Fruit fly (Drosophila melanogaster) whole organism, embryonic: Measurements from ENCODE around the gene dysf.
A peak's percentile ranks its signal among the peaks of the same experiment; 100 is the strongest.

Experiments used
- B-H2 ChIP-seq: fragments of 200-800 bp; sonication (Bioruptor generic); optimal IDR thresholded peaks from 2 replicates; lab custom pipeline; 2018; ENCODE audit warnings: missing biosample characterization, mild to moderate bottlenecking, missing genetic modification characterization
- BEAF-32 ChIP-seq: fragments of 200-800 bp; sonication (Bioruptor generic); optimal IDR thresholded peaks from 3 replicates; lab custom pipeline; 2017; ENCODE audit warnings: missing biosample characterization, missing genetic modification characterization, mild to moderate bottlenecking, moderate library complexity, missing genetic modification reagents
- Bdp1 ChIP-seq: fragments of 200-800 bp; sonication (Bioruptor generic); optimal IDR thresholded peaks from 3 replicates; lab custom pipeline; 2016; ENCODE audit warnings: missing biosample characterization, missing genetic modification characterization
- CG10565 ChIP-seq: fragments of 200-800 bp; sonication (Bioruptor generic); optimal IDR thresholded peaks from 3 replicates; lab custom pipeline; 2016; ENCODE audit warnings: missing biosample characterization, mild to moderate bottlenecking, missing genetic modification characterization
- CG14014 ChIP-seq: fragments of 200-800 bp; sonication (Bioruptor generic); IDR thresholded peaks from 2 replicates; pipeline ENCODE4 v1.3.6; 2022; ENCODE audit warnings: missing biosample characterization, missing genetic modification characterization
- CG14667 ChIP-seq: fragments of 200-800 bp; sonication (Bioruptor generic); IDR thresholded peaks from 2 replicates; pipeline ENCODE4 v1.3.6; 2022; ENCODE audit warnings: missing biosample characterization, missing genetic modification characterization
- CG14710 ChIP-seq: fragments of 200-800 bp; sonication (Bioruptor generic); optimal IDR thresholded peaks from 3 replicates; lab custom pipeline; 2019; ENCODE audit warnings: missing biosample characterization, mild to moderate bottlenecking, missing genetic modification characterization, moderate library complexity
- CG14965 ChIP-seq: fragments of 200-800 bp; sonication (Bioruptor generic); optimal IDR thresholded peaks from 2 replicates; lab custom pipeline; 2016; ENCODE audit warnings: missing biosample characterization, missing genetic modification characterization, borderline replicate concordance
- CG15269 ChIP-seq: fragments of 200-800 bp; sonication (Bioruptor generic); optimal IDR thresholded peaks from 2 replicates; lab custom pipeline; 2018; ENCODE audit warnings: missing biosample characterization, mild to moderate bottlenecking, missing genetic modification characterization, moderate library complexity
- CG1832 ChIP-seq: fragments of 200-800 bp; sonication (Bioruptor generic); optimal IDR thresholded peaks from 2 replicates; lab custom pipeline; 2017; ENCODE audit warnings: missing biosample characterization, mild to moderate bottlenecking, missing genetic modification characterization, inconsistent platforms
- CG2202 ChIP-seq: fragments of 200-800 bp; sonication (Bioruptor generic); optimal IDR thresholded peaks from 2 replicates; lab custom pipeline; 2018; ENCODE audit warnings: missing biosample characterization, mild to moderate bottlenecking, missing genetic modification characterization
- CG2889 ChIP-seq: fragments of 200-800 bp; sonication (Bioruptor generic); IDR thresholded peaks from 3 replicates; pipeline ENCODE4 v1.3.6; 2022; ENCODE audit warnings: missing biosample characterization, missing genetic modification characterization
- CG5180 ChIP-seq: fragments of 200-800 bp; sonication (Bioruptor generic); optimal IDR thresholded peaks from 3 replicates; lab custom pipeline; 2017; ENCODE audit warnings: missing biosample characterization, missing genetic modification characterization, mild to moderate bottlenecking, moderate library complexity, missing genetic modification reagents
- CG8281 ChIP-seq: fragments of 200-800 bp; sonication (Bioruptor generic); optimal IDR thresholded peaks from 2 replicates; lab custom pipeline; 2018; ENCODE audit warnings: missing biosample characterization, mild to moderate bottlenecking, missing genetic modification characterization, moderate library complexity
- CG9817 ChIP-seq: fragments of 200-800 bp; sonication (Bioruptor generic); optimal IDR thresholded peaks from 2 replicates; lab custom pipeline; 2018; ENCODE audit warnings: missing biosample characterization, mild to moderate bottlenecking, missing genetic modification characterization, moderate library complexity
- CG9876 ChIP-seq: fragments of 200-800 bp; sonication (Bioruptor generic); optimal IDR thresholded peaks from 2 replicates; lab custom pipeline; 2016; ENCODE audit warnings: missing biosample characterization, missing genetic modification characterization
- Chrac-16 ChIP-seq: fragments of 200-800 bp; sonication (Bioruptor generic); optimal IDR thresholded peaks from 3 replicates; lab custom pipeline; 2016; ENCODE audit warnings: missing biosample characterization, missing genetic modification characterization
- CkIIα-i1 ChIP-seq: fragments of 200-800 bp; sonication (Bioruptor generic); IDR thresholded peaks from 2 replicates; pipeline ENCODE4 v1.3.6; 2022; ENCODE audit warnings: missing biosample characterization, missing genetic modification characterization
- Doc3 ChIP-seq: fragments of 200-800 bp; sonication (Bioruptor generic); IDR thresholded peaks from 3 replicates; pipeline ENCODE4 v1.3.6; 2022; ENCODE audit warnings: missing biosample characterization, missing genetic modification characterization; ENCODE audit not compliant: partially characterized antibody
- Drgx ChIP-seq: fragments of 200-800 bp; sonication (Bioruptor generic); IDR thresholded peaks from 2 replicates; pipeline ENCODE4 v1.3.6; 2022; ENCODE audit warnings: missing biosample characterization, missing genetic modification characterization
- GATAe ChIP-seq: fragments of 200-800 bp; sonication (Bioruptor generic); conservative IDR thresholded peaks from 2 replicates; pipeline ENCODE4 v1.3.6; 2022; ENCODE audit warnings: missing biosample characterization, missing genetic modification characterization
- HLH3B ChIP-seq: fragments of 200-800 bp; sonication (Bioruptor generic); IDR thresholded peaks from 2 replicates; pipeline ENCODE4 v1.3.6; 2022; ENCODE audit warnings: missing biosample characterization, missing genetic modification characterization
- HLH54F ChIP-seq: fragments of 200-800 bp; sonication (Bioruptor generic); optimal IDR thresholded peaks from 3 replicates; lab custom pipeline; 2016; ENCODE audit warnings: missing biosample characterization, missing genetic modification characterization
- HmgZ ChIP-seq: fragments of 200-800 bp; sonication (Bioruptor generic); optimal IDR thresholded peaks from 2 replicates; lab custom pipeline; 2018; ENCODE audit warnings: missing biosample characterization, mild to moderate bottlenecking, missing genetic modification characterization
- Hr39 ChIP-seq: fragments of >200 bp; optimal IDR thresholded peaks from 2 replicates; lab custom pipeline; 2017
- NFAT ChIP-seq: fragments of 200-800 bp; sonication (Bioruptor generic); IDR thresholded peaks from 2 replicates; pipeline ENCODE4 v1.3.6; 2022; ENCODE audit warnings: missing biosample characterization, missing genetic modification characterization
- Opbp ChIP-seq: fragments of 200-800 bp; sonication (Bioruptor generic); IDR thresholded peaks from 3 replicates; pipeline ENCODE4 v1.3.6; 2022; ENCODE audit warnings: missing biosample characterization, missing genetic modification characterization; ENCODE audit not compliant: partially characterized antibody
- Scr ChIP-seq: fragments of 200-800 bp; sonication (Bioruptor generic); IDR thresholded peaks from 2 replicates; pipeline ENCODE4 v1.3.6; 2022; ENCODE audit warnings: missing biosample characterization, missing genetic modification characterization; ENCODE audit not compliant: partially characterized antibody
- Sry-β ChIP-seq: fragments of 200-800 bp; sonication (Bioruptor generic); optimal IDR thresholded peaks from 2 replicates; lab custom pipeline; 2018; ENCODE audit warnings: missing biosample characterization, mild to moderate bottlenecking, missing genetic modification characterization, moderate library complexity
- Taf1 ChIP-seq: fragments of 200-800 bp; sonication (Bioruptor generic); IDR thresholded peaks from 2 replicates; pipeline ENCODE4 v1.3.6; 2022; ENCODE audit warnings: missing biosample characterization, missing genetic modification characterization
- abd-A ChIP-seq: fragments of 200-800 bp; sonication (Bioruptor generic); optimal IDR thresholded peaks from 3 replicates; lab custom pipeline; 2019; ENCODE audit warnings: missing biosample characterization, mild to moderate bottlenecking, missing genetic modification characterization, moderate library complexity
- ase ChIP-seq: fragments of 200-800 bp; sonication (Bioruptor generic); IDR thresholded peaks from 3 replicates; pipeline ENCODE4 v1.3.6; 2022; ENCODE audit warnings: missing biosample characterization, missing genetic modification characterization
- bab2 ChIP-seq: fragments of 200-800 bp; sonication (Bioruptor generic); optimal IDR thresholded peaks from 2 replicates; lab custom pipeline; 2016; ENCODE audit warnings: missing biosample characterization, missing genetic modification characterization
- chinmo ChIP-seq: fragments of 200-800 bp; sonication (Bioruptor generic); IDR thresholded peaks from 4 replicates; pipeline ENCODE4 v1.3.6; 2022; ENCODE audit warnings: missing biosample characterization, missing genetic modification characterization; ENCODE audit not compliant: partially characterized antibody
- ci ChIP-seq: fragments of 200-800 bp; sonication (Bioruptor generic); IDR thresholded peaks from 3 replicates; pipeline ENCODE4 v1.3.6; 2022; ENCODE audit warnings: missing biosample characterization, missing genetic modification characterization
- cwo ChIP-seq: fragments of 200-800 bp; sonication (Bioruptor generic); optimal IDR thresholded peaks from 3 replicates; lab custom pipeline; 2017; ENCODE audit warnings: missing biosample characterization, missing genetic modification characterization, mild to moderate bottlenecking, moderate library complexity, missing genetic modification reagents
- dysf ChIP-seq: fragments of 200-800 bp; sonication (Bioruptor generic); IDR thresholded peaks from 3 replicates; pipeline ENCODE4 v1.3.6; 2022; ENCODE audit warnings: missing biosample characterization, missing genetic modification characterization
- fu2 ChIP-seq: fragments of 200-800 bp; sonication (Bioruptor generic); optimal IDR thresholded peaks from 2 replicates; lab custom pipeline; 2016; ENCODE audit warnings: missing biosample characterization, missing genetic modification characterization
- gsb ChIP-seq: fragments of 200-800 bp; sonication (Bioruptor generic); IDR thresholded peaks from 2 replicates; pipeline ENCODE4 v1.3.6; 2022; ENCODE audit warnings: missing biosample characterization, missing genetic modification characterization
- kah ChIP-seq: fragments of 200-800 bp; sonication (Bioruptor generic); optimal IDR thresholded peaks from 2 replicates; lab custom pipeline; 2018; ENCODE audit warnings: missing biosample characterization, mild to moderate bottlenecking, missing genetic modification characterization
- lbe ChIP-seq: fragments of 200-800 bp; sonication (Bioruptor generic); optimal IDR thresholded peaks from 2 replicates; lab custom pipeline; 2016; ENCODE audit warnings: missing biosample characterization, mild to moderate bottlenecking, missing genetic modification characterization
- lilli ChIP-seq: fragments of 200-800 bp; sonication (Bioruptor generic); optimal IDR thresholded peaks from 3 replicates; lab custom pipeline; 2016; ENCODE audit warnings: missing biosample characterization, missing genetic modification characterization
- mam ChIP-seq: fragments of 200-800 bp; sonication (Bioruptor generic); optimal IDR thresholded peaks from 3 replicates; lab custom pipeline; 2016; ENCODE audit warnings: missing biosample characterization, missing genetic modification characterization
- nom ChIP-seq: fragments of 200-800 bp; sonication (Bioruptor generic); optimal IDR thresholded peaks from 2 replicates; lab custom pipeline; 2017; ENCODE audit warnings: missing biosample characterization, missing genetic modification characterization, mild to moderate bottlenecking, moderate library complexity, missing genetic modification reagents
- org-1 ChIP-seq: fragments of 200-800 bp; sonication (Bioruptor generic); optimal IDR thresholded peaks from 2 replicates; lab custom pipeline; 2017; ENCODE audit warnings: missing biosample characterization, missing genetic modification characterization
- phol ChIP-seq: fragments of 200-800 bp; sonication (Bioruptor generic); optimal IDR thresholded peaks from 3 replicates; lab custom pipeline; 2018; ENCODE audit warnings: missing biosample characterization, mild to moderate bottlenecking, missing genetic modification characterization, moderate library complexity
- rib ChIP-seq: fragments of 200-800 bp; sonication (Bioruptor generic); IDR thresholded peaks from 2 replicates; pipeline ENCODE4 v1.3.6; 2022; ENCODE audit warnings: missing biosample characterization, missing genetic modification characterization
- slbo ChIP-seq: fragments of 200-800 bp; sonication (Bioruptor generic); IDR thresholded peaks from 2 replicates; pipeline ENCODE4 v1.3.6; 2022; ENCODE audit warnings: missing biosample characterization, missing genetic modification characterization
- sug ChIP-seq: fragments of 200-800 bp; optimal IDR thresholded peaks from 2 replicates; lab custom pipeline; 2019; ENCODE audit warnings: missing biosample characterization, mild to moderate bottlenecking, missing genetic modification characterization, moderate library complexity
- zen ChIP-seq: fragments of 200-800 bp; sonication (Bioruptor generic); optimal IDR thresholded peaks from 3 replicates; lab custom pipeline; 2018; ENCODE audit warnings: missing biosample characterization, mild to moderate bottlenecking, missing genetic modification characterization, moderate library complexity

Gene dysf

dm6 chr3R:26117465-26118081 lies 19.1 kb upstream of the dysf start (continued):
- TF ChIP-seq Chrac-16 (GFP tag; lab: Kevin White, UChicago) (peak; percentile 45), kah (GFP tag; lab: Kevin White, UChicago) (no peak), HLH3B (GFP tag; lab: Robert Waterston, UW) (peak; percentile 56; the same call in 1 of the 2 replicates), CG2889 (no peak), nom (GFP tag; lab: Kevin White, UChicago) (peak; percentile 43), CG14710 (peak; percentile 10), BEAF-32 (GFP tag; lab: Kevin White, UChicago) (no peak), gsb (GFP tag; lab: Robert Waterston, UW) (no peak), CG9817 (no peak), org-1 (peak; percentile 65), CG14965 (no peak), CG15269 (peak; percentile 64), CG10565 (GFP tag; lab: Kevin White, UChicago) (no peak), HmgZ (tag; lab: Kevin White, UChicago) (peak; percentile 36), ase (no peak; the same call in 2 of the 3 replicates), B-H2 (no peak), lbe (GFP tag; lab: Kevin White, UChicago) (no peak), ci (GFP tag; lab: Robert Waterston, UW) (0 out of 3 replicates have a peak, but pooled peaks have one; percentile 54), fu2 (no peak), rib (GFP tag; lab: Robert Waterston, UW) (peak; percentile 60), Opbp (GFP tag; lab: Robert Waterston, UW) (no peak), CG14014 (no peak; the same call in 1 of the 2 replicates), bab2 (GFP tag; lab: Kevin White, UChicago) (no peak), CG5180 (GFP tag; lab: Kevin White, UChicago) (peak; percentile 17), sug (peak; percentile 63), abd-A (tag; lab: Kevin White, UChicago) (peak; percentile 72), mam (GFP tag; lab: Kevin White, UChicago) (peak; percentile 1), lilli (peak; percentile 33), Drgx (GFP tag; lab: Robert Waterston, UW) (peak; percentile 52; the same call in 1 of the 2 replicates), Doc3 (GFP tag; lab: Robert Waterston, UW) (no peak), dysf (GFP tag; lab: Robert Waterston, UW) (peak; percentile 77; the same call in 2 of the 3 replicates), Scr (no peak), Hr39 (lab: Kevin White, UChicago) (no peak), slbo (GFP tag; lab: Robert Waterston, UW) (peak; percentile 71), zen (tag; lab: Kevin White, UChicago) (no peak), NFAT (GFP tag; lab: Robert Waterston, UW) (no peak), CG2202 (no peak), CkIIα-i1 (GFP tag; lab: Robert Waterston, UW) (no peak), Sry-β (no peak), CG14667 (no peak), cwo (peak; percentile 89), chinmo (peak; percentile 93), GATAe (0 out of 2 replicates have a peak, but pooled peaks have one; percentile 14), Bdp1 (no peak), CG1832 (GFP tag; lab: Kevin White, UChicago) (no peak), phol (tag; lab: Kevin White, UChicago) (peak; percentile 66), CG9876 (no peak), CG8281 (tag; lab: Kevin White, UChicago) (no peak), HLH54F (peak; percentile 17), Taf1 (GFP tag; lab: Robert Waterston, UW) (no peak)
